Worm (Caenorhabditis elegans): Measurements from ENCODE around the gene prdx-2.

Gene prdx-2

DNA sequence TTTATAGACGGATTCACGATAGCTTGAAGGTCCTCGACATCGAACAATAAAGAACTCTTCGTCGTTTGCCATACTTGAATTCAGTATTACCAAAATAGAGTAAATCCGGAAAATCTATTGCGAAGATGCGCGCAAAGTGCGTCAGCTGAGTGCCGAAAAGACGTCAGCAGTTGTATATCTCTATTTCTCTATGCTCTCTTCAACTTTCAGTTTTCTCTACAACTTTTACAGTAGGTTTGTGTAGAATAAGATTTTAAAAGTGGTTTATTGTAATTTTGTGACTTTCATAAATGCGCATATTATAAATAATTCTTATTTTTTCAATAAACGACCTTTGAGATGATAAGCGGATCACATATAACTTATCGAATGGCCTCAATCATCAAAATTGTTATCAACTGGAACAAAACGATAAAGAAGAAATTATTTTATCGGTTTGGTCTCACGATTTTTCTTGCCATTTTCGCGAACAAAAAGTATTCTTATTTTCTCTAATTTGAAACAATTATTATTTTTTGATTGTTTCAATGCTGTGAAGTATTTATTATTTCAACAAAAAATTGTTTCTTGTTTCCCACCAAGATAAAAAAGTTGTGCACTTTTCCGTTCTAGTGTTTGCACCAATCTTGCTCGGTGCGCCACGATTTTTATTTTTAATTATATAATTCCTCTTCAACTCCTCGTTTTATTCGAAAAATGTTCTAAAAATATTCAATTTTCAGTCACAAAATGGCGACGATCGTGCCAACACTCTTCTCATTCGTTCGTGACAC lies 4.5 kb upstream of the prdx-2 start, which contains the start of the genes agt-2 and F09E5.3 (continued):
- no peak for TF ChIP-seq madf-5 (GFP tag; IDR thresholded peaks at IDR 0.05)
- TF ChIP-seq skn-1 (tag; optimal IDR thresholded peaks at IDR 0.05): no peak
- no peak for TF ChIP-seq ceh-62 (tag; optimal IDR thresholded peaks at IDR 0.05)
- TF ChIP-seq dmd-9 (GFP tag; IDR thresholded peaks at IDR 0.05): no peak
- TF ChIP-seq nhr-237 (tag; optimal IDR thresholded peaks at IDR 0.05): no peak
- no peak for TF ChIP-seq aly-2 (tag; optimal IDR thresholded peaks at IDR 0.05)
- TF ChIP-seq daf-8 (GFP tag; IDR thresholded peaks at IDR 0.05): no peak
- TF ChIP-seq gei-8 (GFP tag; optimal IDR thresholded peaks at IDR 0.05): no peak
- peak; percentile 86 for TF ChIP-seq fkh-10 (GFP tag; optimal IDR thresholded peaks at IDR 0.05)
- TF ChIP-seq mdt-29 (GFP tag; IDR thresholded peaks at IDR 0.05): no peak
- no peak for TF ChIP-seq lin-15B (tag; optimal IDR thresholded peaks at IDR 0.05)
- TF ChIP-seq unc-130 (GFP tag; optimal IDR thresholded peaks at IDR 0.05): peak; percentile 27
- TF ChIP-seq egl-27 (tag; optimal IDR thresholded peaks at IDR 0.05): no peak
- no peak for TF ChIP-seq zip-11 (GFP tag; IDR thresholded peaks at IDR 0.05)
- no peak for TF ChIP-seq F44E2.7 (GFP tag; IDR thresholded peaks at IDR 0.05)
- peak; percentile 89 for TF ChIP-seq rbr-2 (tag; optimal IDR thresholded peaks at IDR 0.05)
- TF ChIP-seq dve-1 (tag; optimal IDR thresholded peaks at IDR 0.05; ENCODE audit: insufficient read depth): peak; percentile 91
- TF ChIP-seq nhr-10 (tag; optimal IDR thresholded peaks at IDR 0.05): no peak
- peak; percentile 23 for TF ChIP-seq zfp-2 (tag; optimal IDR thresholded peaks at IDR 0.05)
- TF ChIP-seq Y5F2A.4 (GFP tag; optimal IDR thresholded peaks at IDR 0.05): peak; percentile 9
- no peak for TF ChIP-seq zag-1 (tag; optimal IDR thresholded peaks at IDR 0.05)
- TF ChIP-seq T20F7.1 (GFP tag; optimal IDR thresholded peaks at IDR 0.05): peak; percentile 80
- TF ChIP-seq nhr-28 (tag; optimal IDR thresholded peaks at IDR 0.05): peak; percentile 34
- peak; percentile 81 for TF ChIP-seq hlh-30 (tag; optimal IDR thresholded peaks at IDR 0.05; ENCODE audit: insufficient read depth)
- peak in 1 of 2 experiments; percentile 42 for TF ChIP-seq mdl-1 (tag; optimal IDR thresholded peaks at IDR 0.05)
- TF ChIP-seq mxl-3 (GFP tag; optimal IDR thresholded peaks at IDR 0.05): peak; percentile 62
- TF ChIP-seq set-16 (GFP tag; IDR thresholded peaks at IDR 0.05): no peak
- TF ChIP-seq lin-29 (GFP tag; IDR thresholded peaks at IDR 0.05): peak; percentile 51; the same call in 1 of the 2 replicates

DNA sequence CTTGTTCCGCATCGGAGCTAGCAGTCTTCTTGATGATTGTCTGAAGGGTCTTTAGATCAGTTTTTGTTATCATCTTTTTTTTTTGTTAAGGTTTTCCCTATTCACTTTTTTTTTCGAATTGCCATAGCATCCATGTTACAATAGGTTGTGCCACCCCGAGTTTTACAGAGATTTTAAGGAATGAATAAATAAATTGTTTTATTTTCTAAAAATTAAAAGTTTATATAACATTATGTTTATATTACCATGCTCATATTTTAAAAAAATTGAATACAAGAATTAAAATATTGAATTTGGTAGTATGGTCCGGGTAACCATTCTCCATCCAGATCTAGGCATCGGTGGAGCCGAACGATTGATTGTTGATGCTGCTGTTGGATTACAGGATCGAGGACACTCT lies 3.0 kb upstream of the prdx-2 start, which contains the start of gene algn-2:
Gene algn-2 (plus strand): TSS at position 301 of the 400 bp plus-strand sequence.
- TF ChIP-seq ZK546.5 (tag; optimal IDR thresholded peaks at IDR 0.05): no peak
- no peak for TF ChIP-seq ceh-62 (tag; optimal IDR thresholded peaks at IDR 0.05)
- TF ChIP-seq snpc-1.2 (GFP tag; IDR thresholded peaks at IDR 0.05): no peak
- no peak for TF ChIP-seq unc-62 (GFP tag; optimal IDR thresholded peaks at IDR 0.05 in 1 of 2)
- no peak for TF ChIP-seq unc-62 (tag; optimal IDR thresholded peaks at IDR 0.05)
- TF ChIP-seq sdz-12 (GFP tag; optimal IDR thresholded peaks at IDR 0.05): no peak
- no peak for TF ChIP-seq lin-1 (GFP tag; IDR thresholded peaks at IDR 0.05)
- no peak for TF ChIP-seq fkh-10 (GFP tag; optimal IDR thresholded peaks at IDR 0.05)
- no peak for TF ChIP-seq zfp-3 (GFP tag; conservative IDR thresholded peaks at IDR 0.05)
- TF ChIP-seq snpc-4 (tag; optimal IDR thresholded peaks at IDR 0.05): no peak
- no peak for TF ChIP-seq tag-97 (GFP tag; IDR thresholded peaks at IDR 0.05)
- TF ChIP-seq set-16 (GFP tag; IDR thresholded peaks at IDR 0.05): no peak
- TF ChIP-seq lir-3 (tag; optimal IDR thresholded peaks at IDR 0.05): no peak
- no peak for TF ChIP-seq madf-9 (GFP tag; conservative IDR thresholded peaks at IDR 0.05)
- TF ChIP-seq hlh-30 (tag; optimal IDR thresholded peaks at IDR 0.05; ENCODE audit: insufficient read depth): no peak
- TF ChIP-seq gei-8 (GFP tag; optimal IDR thresholded peaks at IDR 0.05): no peak
- TF ChIP-seq nhr-42 (GFP tag; IDR thresholded peaks at IDR 0.05): no peak
- no peak for TF ChIP-seq daf-8 (GFP tag; IDR thresholded peaks at IDR 0.05)
- no peak for TF ChIP-seq mxl-2 (GFP tag; conservative IDR thresholded peaks at IDR 0.05)

Measured in whole organism, L4 larva.